Fruit fly (Drosophila melanogaster): ENCODE data around the gene CG15186.

DNA sequence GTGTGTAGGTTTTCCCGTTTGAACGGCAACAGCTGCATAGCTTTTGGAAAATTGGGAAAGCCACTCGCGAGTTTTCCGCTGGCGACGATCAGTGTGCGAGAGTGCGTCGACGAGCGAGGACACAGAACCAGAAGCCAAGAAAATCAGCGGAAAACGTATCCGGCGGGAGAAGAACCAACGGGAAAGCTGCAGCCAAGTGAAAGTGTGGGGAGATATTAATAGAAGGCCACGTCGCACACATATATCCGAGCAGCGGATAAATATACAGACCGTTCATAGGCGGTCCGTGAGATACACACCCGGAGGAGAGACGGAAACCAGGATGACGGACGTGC lies 9.8 kb upstream of the CG15186 start, which contains the start of gene Neurochondrin:
- no peak for TF ChIP-seq psq (GFP tag; optimal IDR thresholded peaks at IDR 0.05)
- TF ChIP-seq pan (optimal IDR thresholded peaks at IDR 0.05), result no peak
- no peak for TF ChIP-seq sage (GFP tag; optimal IDR thresholded peaks at IDR 0.05)
- TF ChIP-seq N (GFP tag; optimal IDR thresholded peaks at IDR 0.05), result no peak
- TF ChIP-seq ey (GFP tag; optimal IDR thresholded peaks at IDR 0.05), result no peak
- TF ChIP-seq rgr (GFP tag; optimal IDR thresholded peaks at IDR 0.05), result no peak
- TF ChIP-seq Hr83 (GFP tag; optimal IDR thresholded peaks at IDR 0.05; ENCODE audit: poor library complexity, severe bottlenecking), result no peak
- no peak for TF ChIP-seq Mio (GFP tag; optimal IDR thresholded peaks at IDR 0.05)

Data from whole organism, wandering third instar larva.